Fruit fly (Drosophila melanogaster) whole organism, prepupa: ENCODE measurements around the gene CG14982.

Experiments used
- CG11902 ChIP-seq: fragments of 200-800 bp; sonication (Bioruptor generic); optimal IDR thresholded peaks from 3 replicates; lab custom pipeline; 2016; ENCODE audit warnings: missing biosample characterization, missing genetic modification characterization
- CG31627 ChIP-seq: fragments of 200-800 bp; sonication (Bioruptor generic); optimal IDR thresholded peaks from 3 replicates; lab custom pipeline; 2016; ENCODE audit warnings: missing biosample characterization, missing genetic modification characterization
- CG6854 ChIP-seq: fragments of 200-800 bp; sonication (Bioruptor generic); optimal IDR thresholded peaks from 2 replicates; lab custom pipeline; 2017; ENCODE audit warnings: missing biosample characterization, mild to moderate bottlenecking, missing genetic modification characterization
- Smox ChIP-seq: fragments of 200-800 bp; sonication (Bioruptor generic); optimal IDR thresholded peaks from 3 replicates; lab custom pipeline; 2016; ENCODE audit warnings: missing biosample characterization, missing genetic modification characterization
- Sox15 ChIP-seq: fragments of 200-800 bp; sonication (Bioruptor generic); optimal IDR thresholded peaks from 3 replicates; lab custom pipeline; 2016; ENCODE audit warnings: missing biosample characterization, missing genetic modification characterization
- esn ChIP-seq: fragments of 200-800 bp; sonication (Bioruptor generic); optimal IDR thresholded peaks from 2 replicates; lab custom pipeline; 2016; ENCODE audit warnings: missing biosample characterization, mild to moderate bottlenecking, missing genetic modification characterization, moderate library complexity
- fd59A ChIP-seq: fragments of 200-800 bp; sonication (Bioruptor generic); optimal IDR thresholded peaks from 2 replicates; lab custom pipeline; 2017; ENCODE audit warnings: missing biosample characterization, mild to moderate bottlenecking, missing genetic modification characterization, missing genetic modification reagents
- net ChIP-seq: fragments of 200-800 bp; sonication (Bioruptor generic); optimal IDR thresholded peaks from 3 replicates; lab custom pipeline; 2016; ENCODE audit warnings: missing biosample characterization, missing genetic modification characterization

- TF ChIP-seq Smox (GFP tag; lab: Kevin White, UChicago) (no peak), Sox15 (GFP tag; lab: Kevin White, UChicago) (no peak), CG6854 (GFP tag; lab: Kevin White, UChicago) (no peak), net (GFP tag; lab: Kevin White, UChicago) (no peak), esn (GFP tag; lab: Kevin White, UChicago) (no peak), fd59A (no peak), CG31627 (GFP tag; lab: Kevin White, UChicago) (no peak), CG11902 (GFP tag; lab: Kevin White, UChicago) (no peak)
These were observed 22.2 kb downstream of the CG14982 start, which contains the start of gene CG12605 for dm6 chr3L:3964671-3965070.
